Worm (Caenorhabditis elegans) whole organism, mixed stage, embryonic: Measurements from ENCODE around the gene T25D3.4.

Experiments
- bed-3 ChIP-seq: fragments of 200-800 bp; sonication (Bioruptor generic); optimal IDR thresholded peaks from 3 replicates; lab custom pipeline; 2018; ENCODE audit warnings: mild to moderate bottlenecking, missing genetic modification characterization, moderate library complexity, missing compliant biosample characterization
- blmp-1 ChIP-seq: fragments of 150-350 bp; optimal IDR thresholded peaks from 2 replicates; lab custom pipeline; 2014; ENCODE audit warnings: missing biosample characterization, missing genetic modification characterization
- ceh-39 ChIP-seq: fragments of 150-350 bp; optimal IDR thresholded peaks from 2 replicates; lab custom pipeline; 2014; ENCODE audit warnings: missing biosample characterization, missing genetic modification characterization
- ceh-43 ChIP-seq: fragments of 200-800 bp; sonication (Bioruptor generic); optimal IDR thresholded peaks from 2 replicates; lab custom pipeline; 2018; ENCODE audit warnings: mild to moderate bottlenecking, missing genetic modification characterization, moderate library complexity, missing compliant biosample characterization
- ceh-83 ChIP-seq: fragments of 200-800 bp; sonication (Bioruptor generic); optimal IDR thresholded peaks from 2 replicates; lab custom pipeline; 2018; ENCODE audit warnings: mild to moderate bottlenecking, missing genetic modification characterization, missing compliant biosample characterization
- ces-1 ChIP-seq: fragments of 150-350 bp; optimal IDR thresholded peaks from 2 replicates; lab custom pipeline; 2014; ENCODE audit warnings: missing biosample characterization, missing genetic modification reagents, missing genetic modification characterization
- cnd-1 ChIP-seq: fragments of 200-800 bp; sonication (Bioruptor generic); optimal IDR thresholded peaks from 2 replicates; lab custom pipeline; 2018; ENCODE audit warnings: mild to moderate bottlenecking, missing genetic modification characterization, missing compliant biosample characterization
- drap-1 ChIP-seq: fragments of 200-800 bp; sonication (Bioruptor generic); optimal IDR thresholded peaks from 3 replicates; lab custom pipeline; 2018; ENCODE audit warnings: mild to moderate bottlenecking, missing genetic modification characterization, missing compliant biosample characterization
- elt-1 ChIP-seq: sonication (generic microtip); optimal IDR thresholded peaks from 2 replicates; lab custom pipeline; 2017; ENCODE audit warnings: missing genetic modification characterization, mild to moderate bottlenecking, missing compliant biosample characterization, antibody characterized with exemption, moderate library complexity, borderline replicate concordance; ENCODE audit not compliant: insufficient read depth
- elt-3 ChIP-seq: fragments of 150-350 bp; optimal IDR thresholded peaks from 2 replicates; lab custom pipeline; 2014; ENCODE audit warnings: missing biosample characterization, missing genetic modification characterization
- ham-2 ChIP-seq: fragments of 200-800 bp; sonication (Bioruptor generic); optimal IDR thresholded peaks from 2 replicates; lab custom pipeline; 2018; ENCODE audit warnings: mild to moderate bottlenecking, missing genetic modification characterization, missing compliant biosample characterization
- hlh-1 ChIP-seq: fragments of 150-350 bp; optimal IDR thresholded peaks from 2 replicates; lab custom pipeline; 2014; ENCODE audit warnings: missing biosample characterization, missing genetic modification reagents, missing genetic modification characterization
- lin-13 ChIP-seq: fragments of 150-350 bp; optimal IDR thresholded peaks from 2 replicates; lab custom pipeline; 2014; ENCODE audit warnings: missing biosample characterization, missing genetic modification characterization
- lsy-2 ChIP-seq: fragments of 150-350 bp; optimal IDR thresholded peaks from 2 replicates; lab custom pipeline; 2014; ENCODE audit warnings: missing biosample characterization, missing genetic modification characterization
- mab-5 ChIP-seq: fragments of 150-350 bp; optimal IDR thresholded peaks from 2 replicates; lab custom pipeline; 2014; ENCODE audit warnings: missing biosample characterization, missing genetic modification characterization
- mep-1 ChIP-seq: fragments of 150-350 bp; optimal IDR thresholded peaks from 2 replicates; lab custom pipeline; 2017; ENCODE audit warnings: missing biosample characterization, missing genetic modification reagents, missing genetic modification characterization, inconsistent platforms
- mls-2 ChIP-seq: sonication (generic microtip); optimal IDR thresholded peaks from 2 replicates; lab custom pipeline; 2016; ENCODE audit warnings: mild to moderate bottlenecking, missing genetic modification characterization, moderate library complexity, missing compliant biosample characterization
- nhr-12 ChIP-seq: fragments of 150-350 bp; optimal IDR thresholded peaks from 2 replicates; lab custom pipeline; 2014; ENCODE audit warnings: missing biosample characterization, missing genetic modification characterization
- nhr-2 ChIP-seq: fragments of 150-350 bp; optimal IDR thresholded peaks from 2 replicates; lab custom pipeline; 2014; ENCODE audit warnings: missing biosample characterization, missing genetic modification characterization
- nhr-237 ChIP-seq: fragments of 150-350 bp; optimal IDR thresholded peaks from 2 replicates; lab custom pipeline; 2014; ENCODE audit warnings: missing biosample characterization, missing genetic modification characterization
- nhr-28 ChIP-seq: fragments of 150-350 bp; optimal IDR thresholded peaks from 2 replicates; lab custom pipeline; 2014; ENCODE audit warnings: missing biosample characterization, missing genetic modification characterization
- pha-4 ChIP-seq: fragments of 150-350 bp; optimal IDR thresholded peaks from 2 replicates; lab custom pipeline; 2018; ENCODE audit warnings: missing biosample characterization, missing genetic modification reagents, missing genetic modification characterization
- snpc-4 ChIP-seq: fragments of 150-350 bp; optimal IDR thresholded peaks from 2 replicates; lab custom pipeline; 2014; ENCODE audit warnings: missing biosample characterization, missing genetic modification characterization
- sptf-1 ChIP-seq: sonication (generic microtip); optimal IDR thresholded peaks from 2 replicates; lab custom pipeline; 2017; ENCODE audit warnings: mild to moderate bottlenecking, missing genetic modification characterization, moderate library complexity, missing compliant biosample characterization
- tbx-8 ChIP-seq: fragments of 200-800 bp; sonication (Bioruptor generic); optimal IDR thresholded peaks from 2 replicates; lab custom pipeline; 2018; ENCODE audit warnings: mild to moderate bottlenecking, missing genetic modification characterization, moderate library complexity, missing compliant biosample characterization
- unc-120 ChIP-seq: sonication (generic microtip); optimal IDR thresholded peaks from 2 replicates; lab custom pipeline; 2017; ENCODE audit warnings: missing genetic modification characterization, missing compliant biosample characterization; ENCODE audit not compliant: poor library complexity, severe bottlenecking
- unc-39 ChIP-seq: fragments of 150-350 bp; optimal IDR thresholded peaks from 2 replicates; lab custom pipeline; 2014; ENCODE audit warnings: missing biosample characterization, missing genetic modification characterization
- unc-62 ChIP-seq: fragments of 150-350 bp; optimal IDR thresholded peaks from 2 replicates; lab custom pipeline; 2014; ENCODE audit warnings: missing biosample characterization, missing genetic modification reagents, missing genetic modification characterization
- zip-8 ChIP-seq: fragments of 150-350 bp; optimal IDR thresholded peaks from 2 replicates; lab custom pipeline; 2014; ENCODE audit warnings: missing biosample characterization, missing genetic modification characterization

The T25D3.4 gene

ce11 chrII:133548-134275, 13.3 kb upstream of the T25D3.4 start, which contains the start of gene cwn-1:
cwn-1 (minus strand) TSS chrII:133598.
- TF ChIP-seq ham-2 (GFP tag; lab: Kevin White, UChicago): no peak
- no peak for TF ChIP-seq mep-1 (tag; lab: Kevin White, UChicago)
- TF ChIP-seq unc-120 (tag; lab: Kevin White, UChicago): no peak
- TF ChIP-seq nhr-28 (tag; lab: Kevin White, UChicago): no peak
- TF ChIP-seq mab-5 (tag; lab: Kevin White, UChicago): peak; percentile 83
- peak; percentile 29 for TF ChIP-seq hlh-1 (tag; lab: Kevin White, UChicago)
- TF ChIP-seq unc-62 (GFP tag; lab: Kevin White, UChicago): peak; percentile 88
- no peak for TF ChIP-seq sptf-1
- no peak for TF ChIP-seq ceh-83 (GFP tag; lab: Kevin White, UChicago)
- TF ChIP-seq drap-1 (GFP tag; lab: Kevin White, UChicago): no peak
- no peak for TF ChIP-seq tbx-8 (GFP tag; lab: Kevin White, UChicago)

ce11 chrII:135166-135565, 11.9 kb upstream of the T25D3.4 start, which contains the start of gene K10B4.1:
K10B4.1 (plus strand) TSS chrII:135466.
- TF ChIP-seq cnd-1 (tag; lab: Kevin White, UChicago) (no peak), ceh-43 (GFP tag; lab: Kevin White, UChicago) (no peak), zip-8 (tag; lab: Kevin White, UChicago) (no peak)

- TF ChIP-seq elt-3 (tag; lab: Kevin White, UChicago) (no peak), ceh-39 (no peak)
Measured at ce11 chrII:151495-151894, 4.5 kb downstream of the T25D3.4 start.

ce11 chrII:152283-152682, 5.2 kb downstream of the T25D3.4 start, which contains the start of gene T25D3.3:
T25D3.3 (plus strand) TSS chrII:152583.
- TF ChIP-seq elt-1 (tag; lab: Kevin White, UChicago): no peak
- no peak for TF ChIP-seq snpc-4 (tag; lab: Kevin White, UChicago)
- no peak for TF ChIP-seq mls-2 (tag; lab: Kevin White, UChicago)
- no peak for TF ChIP-seq unc-39

- peak; percentile 86 for TF ChIP-seq pha-4 (tag; lab: Kevin White, UChicago)
- no peak for TF ChIP-seq elt-3 (tag; lab: Kevin White, UChicago)
- TF ChIP-seq nhr-28 (tag; lab: Kevin White, UChicago): no peak
- TF ChIP-seq unc-39: no peak
- TF ChIP-seq blmp-1 (tag; lab: Kevin White, UChicago): no peak
- TF ChIP-seq mls-2 (tag; lab: Kevin White, UChicago): no peak
- TF ChIP-seq zip-8 (tag; lab: Kevin White, UChicago): no peak
- TF ChIP-seq nhr-12: no peak
- TF ChIP-seq unc-120 (tag; lab: Kevin White, UChicago): no peak
- no peak for TF ChIP-seq elt-1 (tag; lab: Kevin White, UChicago)
- peak; percentile 29 for TF ChIP-seq hlh-1 (tag; lab: Kevin White, UChicago)
- TF ChIP-seq cnd-1 (tag; lab: Kevin White, UChicago): no peak
- no peak for TF ChIP-seq unc-62 (GFP tag; lab: Kevin White, UChicago)
- TF ChIP-seq lin-13 (tag; lab: Kevin White, UChicago): peak; percentile 93
- TF ChIP-seq lsy-2 (tag; lab: Kevin White, UChicago): peak; percentile 75
- peak; percentile 84 for TF ChIP-seq nhr-237 (tag; lab: Kevin White, UChicago)
- TF ChIP-seq snpc-4 (tag; lab: Kevin White, UChicago): no peak
- TF ChIP-seq mep-1 (tag; lab: Kevin White, UChicago): peak; percentile 78
- peak; percentile 15 for TF ChIP-seq sptf-1
- TF ChIP-seq ces-1 (GFP tag; lab: Kevin White, UChicago): peak; percentile 81
- TF ChIP-seq ceh-39: peak; percentile 74
Measured at ce11 chrII:155904-156303, 8.9 kb downstream of the T25D3.4 start, which contains the start of gene mrpl-28. mrpl-28 (minus strand) TSS chrII:156009.

- TF ChIP-seq cnd-1 (tag; lab: Kevin White, UChicago) (no peak), nhr-2 (tag; lab: Kevin White, UChicago) (no peak), sptf-1 (no peak), bed-3 (GFP tag; lab: Kevin White, UChicago) (no peak), elt-3 (tag; lab: Kevin White, UChicago) (no peak), zip-8 (tag; lab: Kevin White, UChicago) (peak; percentile 75)
Measured at ce11 chrII:156999-157499, 10.0 kb downstream of the T25D3.4 start.
